Fruit fly (Drosophila melanogaster) whole organism, pupa: Measurements from ENCODE around the gene Plap.

Experiments
- CG13204 ChIP-seq: fragments of 200-800 bp; sonication (Bioruptor generic); optimal IDR thresholded peaks from 2 replicates; lab custom pipeline; 2018; ENCODE audit warnings: missing biosample characterization, mild to moderate bottlenecking, missing genetic modification characterization, moderate library complexity
- CG14655 ChIP-seq: fragments of 200-800 bp; sonication (Bioruptor generic); optimal IDR thresholded peaks from 3 replicates; lab custom pipeline; 2017; ENCODE audit warnings: mild to moderate bottlenecking, missing biosample characterization, missing genetic modification reagents, missing genetic modification characterization
- CG17806 ChIP-seq: fragments of 200-800 bp; sonication (Bioruptor generic); optimal IDR thresholded peaks from 2 replicates; lab custom pipeline; 2018; ENCODE audit warnings: missing biosample characterization, mild to moderate bottlenecking, missing genetic modification characterization, moderate library complexity
- CG4496 ChIP-seq: fragments of 200-800 bp; sonication (Bioruptor generic); IDR thresholded peaks from 3 replicates; pipeline ENCODE4 v1.3.6; 2022; ENCODE audit warnings: missing biosample characterization, missing genetic modification characterization
- CG8159 ChIP-seq: fragments of 200-800 bp; sonication (Bioruptor generic); optimal IDR thresholded peaks from 3 replicates; lab custom pipeline; 2018; ENCODE audit warnings: missing biosample characterization, mild to moderate bottlenecking, missing genetic modification characterization, moderate library complexity
- D1 ChIP-seq: fragments of 200-800 bp; sonication (Bioruptor generic); optimal IDR thresholded peaks from 2 replicates; lab custom pipeline; 2018; ENCODE audit warnings: missing biosample characterization, mild to moderate bottlenecking, missing genetic modification characterization, moderate library complexity
- EcR ChIP-seq: fragments of 200-800 bp; sonication (Bioruptor generic); optimal IDR thresholded peaks from 3 replicates; lab custom pipeline; 2019; ENCODE audit warnings: missing biosample characterization, missing genetic modification characterization, mild to moderate bottlenecking, moderate library complexity, missing genetic modification reagents
- gl ChIP-seq: fragments of 200-800 bp; sonication (Bioruptor generic); optimal IDR thresholded peaks from 2 replicates; lab custom pipeline; 2018; ENCODE audit warnings: missing biosample characterization, mild to moderate bottlenecking, missing genetic modification characterization
- rn ChIP-seq: fragments of 200-800 bp; sonication (Bioruptor generic); IDR thresholded peaks from 2 replicates; pipeline ENCODE4 v1.3.6; 2022; ENCODE audit warnings: missing biosample characterization, missing genetic modification characterization

- TF ChIP-seq CG4496 (GFP tag; lab: Robert Waterston, UW) (no peak), CG14655 (GFP tag; lab: Kevin White, UChicago) (no peak), EcR (GFP tag; lab: Kevin White, UChicago) (no peak), CG13204 (no peak), CG8159 (tag; lab: Kevin White, UChicago) (no peak), D1 (tag; lab: Kevin White, UChicago) (no peak), rn (GFP tag; lab: Robert Waterston, UW) (no peak), gl (tag; lab: Kevin White, UChicago) (no peak), CG17806 (tag; lab: Kevin White, UChicago) (no peak)
Observed at dm6 chr2L:1201396-1201837, 31.3 kb upstream of the Plap start.
